Worm (Caenorhabditis elegans): Measurements from ENCODE around the gene myrf-2.

myrf-2 gene

DNA sequence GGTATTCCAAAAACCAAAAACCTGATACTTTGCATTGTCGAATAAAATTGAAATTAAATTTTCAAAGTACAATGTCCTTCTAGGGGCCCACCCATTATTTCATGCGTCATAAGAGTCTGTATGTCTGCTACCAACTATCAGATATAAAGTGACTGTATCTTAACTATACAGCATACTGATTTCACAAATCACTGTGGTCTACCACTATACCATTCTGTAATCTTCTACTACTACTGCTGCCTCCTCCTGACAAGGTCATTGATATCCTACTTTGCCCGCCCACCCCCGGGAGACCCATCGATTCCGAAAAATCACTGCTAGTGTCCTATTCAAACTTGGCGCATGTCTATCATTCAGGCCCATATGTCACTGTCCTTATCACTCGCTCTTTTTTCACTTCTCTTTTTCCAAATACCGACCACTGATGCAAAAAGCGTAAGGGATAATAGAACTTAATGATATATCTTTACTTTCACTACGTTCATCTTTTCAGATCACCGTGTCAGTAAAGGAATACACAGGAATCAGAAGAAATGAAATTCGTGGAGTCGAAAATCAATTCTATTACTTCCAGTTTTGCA is 22.1 kb downstream of the myrf-2 start, which contains the start of gene C07A4.2:
Gene C07A4.2, plus strand, starts transcription at position 195 of the 581 bp plus-strand sequence.
- TF ChIP-seq ham-2 (GFP tag; optimal IDR thresholded peaks at IDR 0.05) (no peak), unc-62 (GFP tag; optimal IDR thresholded peaks at IDR 0.05) (no peak), sem-2 (GFP tag; optimal IDR thresholded peaks at IDR 0.05) (no peak), nhr-2 (tag; optimal IDR thresholded peaks at IDR 0.05) (no peak), mls-2 (tag; optimal IDR thresholded peaks at IDR 0.05) (no peak), blmp-1 (tag; optimal IDR thresholded peaks at IDR 0.05) (no peak), flh-1 (GFP tag; optimal IDR thresholded peaks at IDR 0.05) (no peak), pha-4 (tag; optimal IDR thresholded peaks at IDR 0.05) (no peak), M03D4.4 (tag; optimal IDR thresholded peaks at IDR 0.05) (no peak)

DNA sequence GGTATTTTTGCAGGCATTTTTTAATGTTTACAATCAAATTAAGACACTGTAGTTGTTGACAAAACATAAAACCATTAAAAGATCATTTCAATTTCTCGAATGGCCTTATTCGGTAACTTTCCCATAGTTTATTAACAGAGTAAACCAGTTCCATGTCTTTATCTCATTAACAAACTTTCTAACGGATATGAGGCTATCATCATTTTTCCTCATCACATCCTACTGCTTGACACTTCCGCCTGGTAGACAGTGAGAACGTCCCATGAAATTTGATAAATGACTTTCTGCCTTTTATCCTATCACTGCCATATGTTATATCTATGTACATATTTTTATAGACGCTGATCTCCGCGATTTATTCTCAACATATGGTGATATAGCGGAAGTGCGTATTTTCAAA is 23.6 kb downstream of the myrf-2 start:
- no peak for TF ChIP-seq hlh-1 (tag; optimal IDR thresholded peaks at IDR 0.05)

DNA sequence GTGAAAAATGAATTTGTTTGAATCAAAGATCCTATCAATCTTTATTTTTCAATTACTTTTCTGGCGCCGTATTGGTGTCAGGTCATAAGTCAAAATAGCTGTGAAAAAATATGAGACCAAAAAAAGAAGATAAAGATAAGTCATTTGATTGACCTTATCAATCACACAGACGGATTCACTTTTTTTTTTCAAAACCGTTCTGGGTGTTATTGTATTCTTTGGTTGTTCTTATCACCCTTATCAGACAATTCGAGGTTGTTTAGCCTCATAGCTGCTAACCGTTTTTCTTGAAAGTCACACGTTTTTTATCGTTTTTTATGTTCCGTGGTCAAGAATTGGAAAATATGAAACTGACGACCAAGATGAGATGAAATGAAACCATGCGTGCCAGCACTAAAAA is 25.6 kb downstream of the myrf-2 start:
- TF ChIP-seq ceh-43 (GFP tag; optimal IDR thresholded peaks at IDR 0.05) (no peak), ceh-83 (GFP tag; optimal IDR thresholded peaks at IDR 0.05) (no peak), snpc-4 (tag; optimal IDR thresholded peaks at IDR 0.05) (no peak), drap-1 (GFP tag; optimal IDR thresholded peaks at IDR 0.05) (no peak), sptf-1 (tag; optimal IDR thresholded peaks at IDR 0.05) (no peak), nhr-237 (tag; optimal IDR thresholded peaks at IDR 0.05) (no peak), nhr-28 (tag; optimal IDR thresholded peaks at IDR 0.05) (no peak), pha-4 (tag; optimal IDR thresholded peaks at IDR 0.05) (no peak), mls-2 (tag; optimal IDR thresholded peaks at IDR 0.05) (no peak), M03D4.4 (tag; optimal IDR thresholded peaks at IDR 0.05) (no peak), sem-2 (GFP tag; optimal IDR thresholded peaks at IDR 0.05) (no peak), unc-62 (GFP tag; optimal IDR thresholded peaks at IDR 0.05) (no peak), unc-120 (tag; optimal IDR thresholded peaks at IDR 0.05; ENCODE audit: poor library complexity, severe bottlenecking) (no peak), lin-32 (GFP tag; optimal IDR thresholded peaks at IDR 0.05) (no peak), nhr-2 (tag; optimal IDR thresholded peaks at IDR 0.05) (no peak)

DNA sequence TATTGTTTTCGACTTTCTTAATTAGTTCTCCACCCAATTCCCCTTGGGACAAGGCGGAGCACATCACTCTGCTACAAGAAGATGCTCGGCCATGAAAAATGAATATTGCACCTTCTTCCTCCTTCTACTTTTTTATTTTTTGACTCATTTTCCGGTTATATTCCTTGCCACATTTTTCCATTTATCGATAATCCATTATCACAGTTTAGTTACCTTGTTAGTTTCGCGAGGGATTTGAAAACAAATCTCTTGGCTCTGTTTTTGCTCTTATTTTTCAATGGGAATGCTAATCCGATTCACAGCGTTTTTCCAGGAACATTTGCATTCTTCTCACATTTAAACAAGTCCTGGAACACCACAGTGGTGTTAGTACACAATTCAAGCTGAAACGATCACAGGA is 27.2 kb downstream of the myrf-2 start, which contains the start of gene rnp-9:
Gene rnp-9, plus strand, starts transcription at position 301 of the 400 bp plus-strand sequence.
- TF ChIP-seq M03D4.4 (tag; optimal IDR thresholded peaks at IDR 0.05) (no peak), ceh-39 (tag; optimal IDR thresholded peaks at IDR 0.05) (no peak), ham-2 (GFP tag; optimal IDR thresholded peaks at IDR 0.05) (no peak), mab-5 (tag; optimal IDR thresholded peaks at IDR 0.05) (no peak), elt-1 (tag; optimal IDR thresholded peaks at IDR 0.05; ENCODE audit: borderline replicate concordance, insufficient read depth) (no peak), nhr-2 (tag; optimal IDR thresholded peaks at IDR 0.05) (no peak), ces-1 (GFP tag; optimal IDR thresholded peaks at IDR 0.05) (no peak), ztf-11 (tag; optimal IDR thresholded peaks at IDR 0.05) (no peak), mep-1 (tag; optimal IDR thresholded peaks at IDR 0.05) (no peak), nhr-28 (tag; optimal IDR thresholded peaks at IDR 0.05) (no peak), tbx-8 (GFP tag; optimal IDR thresholded peaks at IDR 0.05) (no peak)

DNA sequence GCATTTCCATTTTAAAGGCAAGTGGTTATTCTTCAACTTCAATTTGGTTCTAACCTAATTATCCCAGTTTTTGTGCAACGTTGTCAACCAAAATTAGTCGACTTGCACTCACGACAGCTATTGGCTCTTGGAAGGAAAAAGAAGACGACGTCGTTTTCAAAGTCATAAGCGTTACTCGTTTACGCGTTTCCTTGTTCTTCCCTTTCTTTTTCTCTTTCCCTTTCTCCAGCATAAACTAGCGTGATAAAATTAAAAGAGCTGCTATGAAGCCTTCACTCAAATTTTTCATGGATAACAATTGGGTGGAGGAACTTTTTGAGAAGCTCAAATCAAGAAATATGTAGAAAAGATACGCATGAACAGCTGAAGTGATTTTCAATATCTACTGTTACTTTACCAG is 31.0 kb downstream of the myrf-2 start:
- no peak for TF ChIP-seq nhr-237 (tag; optimal IDR thresholded peaks at IDR 0.05)
- peak; percentile 64 for TF ChIP-seq ces-1 (GFP tag; optimal IDR thresholded peaks at IDR 0.05)
- TF ChIP-seq ztf-11 (tag; optimal IDR thresholded peaks at IDR 0.05) = no peak
- TF ChIP-seq mab-5 (tag; optimal IDR thresholded peaks at IDR 0.05) = no peak

DNA sequence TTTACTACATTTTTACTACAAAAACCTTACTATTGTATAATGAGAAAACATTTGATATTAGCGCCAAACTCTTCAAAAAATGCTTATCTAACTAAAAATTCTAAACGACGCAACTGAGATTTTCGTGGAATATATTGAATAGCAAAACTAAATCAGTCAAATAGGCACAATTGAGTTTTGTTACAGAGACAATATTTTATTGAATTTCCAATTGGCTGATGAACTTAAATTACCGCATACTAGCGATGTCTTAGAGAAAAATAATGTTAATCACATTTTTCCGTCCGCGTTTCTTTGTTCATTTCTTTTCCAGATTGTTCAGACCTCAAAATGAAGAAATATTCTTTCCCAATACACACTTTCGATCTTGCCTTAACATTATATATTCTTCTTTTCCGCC is 31.7 kb downstream of the myrf-2 start:
- TF ChIP-seq ces-1 (GFP tag; optimal IDR thresholded peaks at IDR 0.05) = peak; percentile 72
- TF ChIP-seq unc-39 (tag; optimal IDR thresholded peaks at IDR 0.05) = no peak
- no peak for TF ChIP-seq lsy-2 (tag; optimal IDR thresholded peaks at IDR 0.05)
- TF ChIP-seq nhr-76 (tag; optimal IDR thresholded peaks at IDR 0.05) = no peak
- no peak for TF ChIP-seq drap-1 (GFP tag; optimal IDR thresholded peaks at IDR 0.05)
- TF ChIP-seq ztf-11 (tag; optimal IDR thresholded peaks at IDR 0.05) = no peak
- no peak for TF ChIP-seq zip-8 (tag; optimal IDR thresholded peaks at IDR 0.05)
- no peak for TF ChIP-seq ceh-43 (GFP tag; optimal IDR thresholded peaks at IDR 0.05)

Measured in whole organism, mixed stage, embryonic.